Worm (Caenorhabditis elegans) whole organism, L1 larva: ENCODE results near the gene F42A10.5.

Source experiments
- fos-1 ChIP-seq: fragments of 150-350 bp; optimal IDR thresholded peaks from 2 replicates; lab custom pipeline; 2014; ENCODE audit warnings: missing biosample characterization, missing genetic modification characterization
- lin-13 ChIP-seq: fragments of 150-350 bp; optimal IDR thresholded peaks from 2 replicates; lab custom pipeline; 2014; ENCODE audit warnings: missing biosample characterization, missing genetic modification reagents, missing genetic modification characterization
- lin-15B ChIP-seq: fragments of 150-350 bp; sonication (generic microtip); optimal IDR thresholded peaks from 3 replicates; lab custom pipeline; 2014; ENCODE audit warnings: missing biosample characterization, missing genetic modification characterization
- lir-3 ChIP-seq: sonication (generic microtip); optimal IDR thresholded peaks from 2 replicates; lab custom pipeline; 2016; ENCODE audit warnings: mild to moderate bottlenecking, missing genetic modification characterization, moderate library complexity, missing compliant biosample characterization; ENCODE audit not compliant: poor library complexity
- pqm-1 ChIP-seq: sonication (generic microtip); optimal IDR thresholded peaks from 3 replicates; lab custom pipeline; 2017; ENCODE audit warnings: missing biosample characterization, missing genetic modification characterization
- tbx-2 ChIP-seq: sonication (generic microtip); optimal IDR thresholded peaks from 2 replicates; lab custom pipeline; 2016; ENCODE audit warnings: missing genetic modification characterization, missing compliant biosample characterization
- unc-86 ChIP-seq: sonication (generic microtip); optimal IDR thresholded peaks from 2 replicates; lab custom pipeline; 2016; ENCODE audit warnings: missing genetic modification characterization, missing compliant biosample characterization
- xbp-1 ChIP-seq: sonication (generic microtip); optimal IDR thresholded peaks from 2 replicates; lab custom pipeline; 2016; ENCODE audit warnings: missing genetic modification characterization, missing compliant biosample characterization
- zag-1 ChIP-seq: fragments of 150-350 bp; optimal IDR thresholded peaks from 2 replicates; lab custom pipeline; 2014; ENCODE audit warnings: missing biosample characterization, missing genetic modification characterization

DNA sequence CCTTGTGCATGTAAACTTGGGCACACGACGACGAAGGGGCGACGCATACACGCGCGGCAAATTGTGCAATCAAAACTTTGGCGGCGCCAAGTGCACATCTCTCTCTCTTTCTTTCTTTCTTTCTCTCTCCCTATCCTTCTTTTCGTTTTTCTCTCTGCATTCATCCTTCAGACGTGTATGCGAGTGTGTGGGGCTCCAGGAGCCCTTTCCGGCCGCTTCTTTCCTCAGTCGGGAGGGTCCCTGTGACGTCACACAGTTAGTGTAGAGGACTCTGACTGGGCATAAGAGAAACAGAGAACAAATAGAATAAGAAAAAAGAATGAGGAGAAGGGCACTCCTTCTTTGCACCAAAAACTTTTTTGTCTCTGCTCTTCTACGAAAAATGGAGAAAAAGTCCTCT lies 35.8 kb downstream of the F42A10.5 start:
- TF ChIP-seq pqm-1: no peak
- TF ChIP-seq lir-3 (tag; lab: Kevin White, UChicago): peak; percentile 2
- no peak for TF ChIP-seq zag-1
- TF ChIP-seq xbp-1 (tag; lab: Kevin White, UChicago): peak; percentile 63
- peak; percentile 65 for TF ChIP-seq lin-13 (GFP tag; lab: Kevin White, UChicago)
- no peak for TF ChIP-seq lin-15B (tag; lab: Kevin White, UChicago)
- peak; percentile 77 for TF ChIP-seq tbx-2
- peak; percentile 87 for TF ChIP-seq unc-86 (tag; lab: Kevin White, UChicago)
- peak; percentile 5 for TF ChIP-seq fos-1 (tag; lab: Kevin White, UChicago)
